Worm (Caenorhabditis elegans) whole organism, mixed stage, embryonic: ENCODE measurements around the gene ubl-1.

Experiments
- blmp-1 ChIP-seq: fragments of 150-350 bp; optimal IDR thresholded peaks from 2 replicates; lab custom pipeline; 2014; ENCODE audit warnings: missing biosample characterization, missing genetic modification characterization
- elt-3 ChIP-seq: fragments of 150-350 bp; optimal IDR thresholded peaks from 2 replicates; lab custom pipeline; 2014; ENCODE audit warnings: missing biosample characterization, missing genetic modification characterization
- flh-1 ChIP-seq: fragments of 200-800 bp; sonication (Bioruptor generic); optimal IDR thresholded peaks from 2 replicates; lab custom pipeline; 2018; ENCODE audit warnings: mild to moderate bottlenecking, missing genetic modification characterization, moderate library complexity, missing compliant biosample characterization
- ham-2 ChIP-seq: fragments of 200-800 bp; sonication (Bioruptor generic); optimal IDR thresholded peaks from 2 replicates; lab custom pipeline; 2018; ENCODE audit warnings: mild to moderate bottlenecking, missing genetic modification characterization, missing compliant biosample characterization
- lsy-2 ChIP-seq: fragments of 150-350 bp; optimal IDR thresholded peaks from 2 replicates; lab custom pipeline; 2014; ENCODE audit warnings: missing biosample characterization, missing genetic modification characterization
- mab-5 ChIP-seq: fragments of 150-350 bp; optimal IDR thresholded peaks from 2 replicates; lab custom pipeline; 2014; ENCODE audit warnings: missing biosample characterization, missing genetic modification characterization
- nhr-12 ChIP-seq: fragments of 150-350 bp; optimal IDR thresholded peaks from 2 replicates; lab custom pipeline; 2014; ENCODE audit warnings: missing biosample characterization, missing genetic modification characterization
- nhr-237 ChIP-seq: fragments of 150-350 bp; optimal IDR thresholded peaks from 2 replicates; lab custom pipeline; 2014; ENCODE audit warnings: missing biosample characterization, missing genetic modification characterization
- nhr-28 ChIP-seq: fragments of 150-350 bp; optimal IDR thresholded peaks from 2 replicates; lab custom pipeline; 2014; ENCODE audit warnings: missing biosample characterization, missing genetic modification characterization
- pha-4 ChIP-seq: fragments of 150-350 bp; optimal IDR thresholded peaks from 2 replicates; lab custom pipeline; 2018; ENCODE audit warnings: missing biosample characterization, missing genetic modification reagents, missing genetic modification characterization
- snpc-4 ChIP-seq: fragments of 150-350 bp; optimal IDR thresholded peaks from 2 replicates; lab custom pipeline; 2014; ENCODE audit warnings: missing biosample characterization, missing genetic modification characterization
- unc-39 ChIP-seq: fragments of 150-350 bp; optimal IDR thresholded peaks from 2 replicates; lab custom pipeline; 2014; ENCODE audit warnings: missing biosample characterization, missing genetic modification characterization
- unc-62 ChIP-seq: fragments of 150-350 bp; optimal IDR thresholded peaks from 2 replicates; lab custom pipeline; 2014; ENCODE audit warnings: missing biosample characterization, missing genetic modification reagents, missing genetic modification characterization
- ztf-11 ChIP-seq: fragments of 150-350 bp; optimal IDR thresholded peaks from 2 replicates; lab custom pipeline; 2014; ENCODE audit warnings: missing biosample characterization, missing genetic modification characterization

DNA sequence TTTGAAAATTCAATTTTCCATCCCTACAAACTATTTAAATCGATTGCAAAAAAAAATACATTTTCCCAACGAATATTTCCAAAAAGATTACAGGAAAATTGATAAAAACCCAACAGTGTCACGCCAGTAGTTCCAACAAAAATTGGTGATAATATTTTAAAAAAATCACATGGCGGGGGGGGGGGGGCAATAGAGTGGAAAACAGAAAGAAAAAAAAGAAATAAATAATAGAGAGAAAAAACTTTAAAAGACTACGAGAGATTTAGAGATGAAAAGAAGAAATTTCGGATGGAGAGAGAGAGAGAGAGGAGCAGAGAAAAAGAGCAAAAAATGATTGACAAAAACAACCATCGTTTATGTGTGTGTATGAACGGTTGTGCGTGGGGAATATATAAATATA is 33.7 kb upstream of the ubl-1 start:
- TF ChIP-seq lsy-2 (tag; lab: Kevin White, UChicago) (no peak), blmp-1 (tag; lab: Kevin White, UChicago) (no peak), ham-2 (GFP tag; lab: Kevin White, UChicago) (no peak), nhr-237 (tag; lab: Kevin White, UChicago) (no peak), snpc-4 (tag; lab: Kevin White, UChicago) (no peak), nhr-12 (tag; lab: Kevin White, UChicago) (no peak), pha-4 (tag; lab: Kevin White, UChicago) (no peak), unc-62 (no peak), nhr-28 (tag; lab: Kevin White, UChicago) (no peak), flh-1 (GFP tag; lab: Kevin White, UChicago) (no peak), mab-5 (tag; lab: Kevin White, UChicago) (no peak), unc-39 (tag; lab: Kevin White, UChicago) (no peak), ztf-11 (tag; lab: Kevin White, UChicago) (no peak), elt-3 (no peak)
